Worm (Caenorhabditis elegans) whole organism, L2 larva: ENCODE results near the gene C10A4.7.

ENCODE experiments used
- R02D3.7 ChIP-seq: fragments of 150-350 bp; optimal IDR thresholded peaks from 2 replicates; lab custom pipeline; 2014; ENCODE audit warnings: missing biosample characterization, missing genetic modification characterization
- aly-2 ChIP-seq: fragments of 150-350 bp; optimal IDR thresholded peaks from 2 replicates; lab custom pipeline; 2014; ENCODE audit warnings: missing biosample characterization, missing genetic modification characterization
- blmp-1 ChIP-seq: sonication (generic microtip); optimal IDR thresholded peaks from 2 replicates; lab custom pipeline; 2017; ENCODE audit warnings: missing genetic modification characterization, mild to moderate bottlenecking, missing compliant biosample characterization, antibody characterized with exemption, moderate library complexity; ENCODE audit not compliant: insufficient read depth
- ceh-82 ChIP-seq: fragments of 150-350 bp; optimal IDR thresholded peaks from 2 replicates; lab custom pipeline; 2014; ENCODE audit warnings: missing biosample characterization, missing genetic modification characterization
- fos-1 ChIP-seq: fragments of 150-350 bp; optimal IDR thresholded peaks from 2 replicates; lab custom pipeline; 2014; ENCODE audit warnings: missing biosample characterization, missing genetic modification characterization
- lin-13 ChIP-seq: fragments of 150-350 bp; optimal IDR thresholded peaks from 2 replicates; lab custom pipeline; 2014; ENCODE audit warnings: missing biosample characterization, missing genetic modification reagents, missing genetic modification characterization
- nhr-10 ChIP-seq: sonication (generic microtip); optimal IDR thresholded peaks from 2 replicates; lab custom pipeline; 2017; ENCODE audit warnings: missing biosample characterization, missing genetic modification characterization
- nhr-11 ChIP-seq: fragments of 150-350 bp; optimal IDR thresholded peaks from 2 replicates; lab custom pipeline; 2014; ENCODE audit warnings: missing biosample characterization, missing genetic modification characterization
- nhr-12 ChIP-seq: fragments of 150-350 bp; optimal IDR thresholded peaks from 2 replicates; lab custom pipeline; 2014; ENCODE audit warnings: missing biosample characterization, missing genetic modification characterization
- unc-62 ChIP-seq: fragments of 150-350 bp; optimal IDR thresholded peaks from 2 replicates; lab custom pipeline; 2014; ENCODE audit warnings: missing biosample characterization, missing genetic modification reagents, missing genetic modification characterization
- ztf-4 ChIP-seq: fragments of 150-350 bp; optimal IDR thresholded peaks from 2 replicates; lab custom pipeline; 2014; ENCODE audit warnings: missing biosample characterization, missing genetic modification characterization

DNA sequence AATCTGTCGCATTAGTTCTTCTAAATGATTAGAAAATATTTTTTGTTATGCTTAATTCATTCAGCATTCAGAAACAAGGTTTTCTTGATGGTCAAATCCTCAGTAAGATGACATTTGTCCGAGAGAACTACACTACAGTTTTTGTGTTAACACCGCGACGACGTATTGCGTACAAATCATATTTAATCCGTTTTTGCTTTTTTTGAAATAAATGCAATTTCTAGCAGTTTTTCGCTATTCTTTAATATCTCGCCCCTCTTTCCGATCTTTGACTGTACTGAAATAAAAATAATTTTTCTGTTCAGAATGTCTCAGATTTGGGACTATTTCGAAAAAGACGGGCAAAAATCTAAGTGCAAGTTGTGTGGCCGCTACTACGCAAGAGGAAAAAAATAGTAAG lies 762 bp upstream of the C10A4.7 start, which contains the start of gene C10A4.1:
- no peak for TF ChIP-seq aly-2 (tag; lab: Kevin White, UChicago)
- no peak for TF ChIP-seq unc-62 (GFP tag; lab: Kevin White, UChicago)
- TF ChIP-seq ceh-82 (tag; lab: Kevin White, UChicago) = no peak
- no peak for TF ChIP-seq blmp-1 (tag; lab: Kevin White, UChicago)
- TF ChIP-seq ztf-4 (tag; lab: Kevin White, UChicago) = no peak
- TF ChIP-seq nhr-10 (tag; lab: Kevin White, UChicago) = no peak
- TF ChIP-seq fos-1 (tag; lab: Kevin White, UChicago) = no peak
- TF ChIP-seq R02D3.7 (tag; lab: Kevin White, UChicago) = no peak
- no peak for TF ChIP-seq nhr-12 (tag; lab: Kevin White, UChicago)
- TF ChIP-seq lin-13 (GFP tag; lab: Kevin White, UChicago) = no peak
- TF ChIP-seq nhr-11 (tag; lab: Kevin White, UChicago) = no peak
